Worm (Caenorhabditis elegans): ENCODE results near the gene C04A11.2.

C04A11.2 gene

DNA sequence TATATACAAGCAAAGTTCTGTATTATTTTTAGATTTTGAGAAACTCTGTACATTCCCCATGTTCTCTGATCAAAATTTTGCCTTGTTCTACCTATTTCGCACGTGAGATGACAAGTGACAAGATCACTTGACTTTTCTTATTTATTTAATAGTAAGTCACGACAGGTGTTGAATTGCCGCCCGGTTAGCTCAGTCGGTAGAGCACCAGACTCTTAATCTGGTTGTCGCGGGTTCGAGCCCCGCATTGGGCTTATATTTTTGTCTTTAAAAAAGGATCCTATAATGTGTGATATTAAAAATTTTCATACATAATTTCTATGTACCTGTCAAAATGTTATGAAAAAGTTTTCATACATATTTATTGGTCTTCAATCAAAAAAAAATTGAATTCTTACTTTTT is 46.1 kb upstream of the C04A11.2 start (continued):
- TF ChIP-seq nhr-90 (tag; optimal IDR thresholded peaks at IDR 0.05) (peak; percentile 71), hlh-12 (tag; optimal IDR thresholded peaks at IDR 0.05) (no peak), Y53G8AR.9 (GFP tag; conservative IDR thresholded peaks at IDR 0.05) (no peak), fkh-3 (tag; optimal IDR thresholded peaks at IDR 0.05) (no peak), F49E8.2 (tag; optimal IDR thresholded peaks at IDR 0.05; ENCODE audit: insufficient read depth) (no peak), F57C9.4 (tag; optimal IDR thresholded peaks at IDR 0.05) (no peak), rcor-1 (GFP tag; IDR thresholded peaks at IDR 0.05) (peak; percentile 29; the same call in 1 of the 2 replicates), C17E4.6 (GFP tag; IDR thresholded peaks at IDR 0.05) (no peak), egrh-3 (GFP tag; IDR thresholded peaks at IDR 0.05) (no peak), tlf-1 (GFP tag; optimal IDR thresholded peaks at IDR 0.05) (no peak), nhr-27 (tag; optimal IDR thresholded peaks at IDR 0.05) (no peak), efl-1 (GFP tag; optimal IDR thresholded peaks at IDR 0.05) (no peak), die-1 (tag; optimal IDR thresholded peaks at IDR 0.05) (peak; percentile 78), attf-6 (GFP tag; IDR thresholded peaks at IDR 0.05) (peak; percentile 65; the same call in 1 of the 2 replicates), hsf-1 (GFP tag; IDR thresholded peaks at IDR 0.05) (no peak), hmg-1.2 (GFP tag; IDR thresholded peaks at IDR 0.05) (peak; percentile 56), let-607 (tag; optimal IDR thresholded peaks at IDR 0.05) (peak in 1 of 2 experiments; percentile 20), lsl-1 (GFP tag; optimal IDR thresholded peaks at IDR 0.05) (no peak), ZK185.1 (tag; optimal IDR thresholded peaks at IDR 0.05; ENCODE audit: poor library complexity, severe bottlenecking) (peak; percentile 43), lag-1 (GFP tag; IDR thresholded peaks at IDR 0.05) (no peak), unc-62 (GFP tag; optimal IDR thresholded peaks at IDR 0.05) (no peak), lin-35 (GFP tag; optimal IDR thresholded peaks at IDR 0.05) (no peak), hrde-1 (tag; optimal IDR thresholded peaks at IDR 0.05; ENCODE audit: borderline replicate concordance) (peak; percentile 37), pha-4 (tag; optimal IDR thresholded peaks at IDR 0.05) (no peak), ceh-100 (GFP tag; IDR thresholded peaks at IDR 0.05) (no peak), madf-3 (GFP tag; IDR thresholded peaks at IDR 0.05) (no peak), somi-1 (GFP tag; optimal IDR thresholded peaks at IDR 0.05) (peak; percentile 13), pbrm-1 (GFP tag; IDR thresholded peaks at IDR 0.05) (no peak), ztf-28 (GFP tag; IDR thresholded peaks at IDR 0.05) (no peak), D2030.7 (GFP tag; IDR thresholded peaks at IDR 0.05) (peak; percentile 54; the same call in 1 of the 2 replicates), F57A8.1 (GFP tag; optimal IDR thresholded peaks at IDR 0.05) (no peak), athp-1 (tag; optimal IDR thresholded peaks at IDR 0.05) (peak; percentile 8), sdz-38 (tag; optimal IDR thresholded peaks at IDR 0.05) (no peak), zfh-2 (GFP tag; conservative IDR thresholded peaks at IDR 0.05) (no peak), nhr-80 (tag; optimal IDR thresholded peaks at IDR 0.05) (no peak), Y67H2A.10 (GFP tag; conservative IDR thresholded peaks at IDR 0.05) (no peak), chd-7 (tag; optimal IDR thresholded peaks at IDR 0.05) (no peak), ztf-26 (tag; optimal IDR thresholded peaks at IDR 0.05) (peak; percentile 7), cebp-2 (GFP tag; IDR thresholded peaks at IDR 0.05) (peak; percentile 87), nfya-2 (GFP tag; IDR thresholded peaks at IDR 0.05) (no peak), F37B4.10 (GFP tag; IDR thresholded peaks at IDR 0.05) (no peak), tbp1 (GFP tag; optimal IDR thresholded peaks at IDR 0.05) (peak; percentile 88), unc-130 (GFP tag; optimal IDR thresholded peaks at IDR 0.05) (no peak), lsy-27 (tag; optimal IDR thresholded peaks at IDR 0.05; ENCODE audit: borderline replicate concordance, insufficient read depth) (no peak), akir-1 (GFP tag; optimal IDR thresholded peaks at IDR 0.05) (no peak), ztf-22 (GFP tag; optimal IDR thresholded peaks at IDR 0.05) (no peak), lin-26 (GFP tag; IDR thresholded peaks at IDR 0.05) (peak; percentile 82), egl-18 (GFP tag; IDR thresholded peaks at IDR 0.05) (no peak), dox-1 (GFP tag; IDR thresholded peaks at IDR 0.05) (peak; percentile 67)
